Fruit fly (Drosophila melanogaster) whole organism, embryonic: ENCODE data around the gene CG4854.

ENCODE experiments used
- Adf1 ChIP-seq: fragments of 200-800 bp; sonication (Bioruptor generic); IDR thresholded peaks from 2 replicates; pipeline ENCODE4 v1.3.6; 2022; ENCODE audit warnings: missing biosample characterization, missing genetic modification characterization
- Asciz ChIP-seq: fragments of 200-800 bp; sonication (Bioruptor generic); optimal IDR thresholded peaks from 2 replicates; lab custom pipeline; 2017; ENCODE audit warnings: missing biosample characterization, mild to moderate bottlenecking, missing genetic modification characterization, missing genetic modification reagents
- CG10209 ChIP-seq: fragments of 200-800 bp; sonication (Bioruptor generic); optimal IDR thresholded peaks from 3 replicates; lab custom pipeline; 2017; ENCODE audit warnings: missing biosample characterization, mild to moderate bottlenecking, missing genetic modification characterization, missing genetic modification reagents
- CG10565 ChIP-seq: fragments of 200-800 bp; sonication (Bioruptor generic); optimal IDR thresholded peaks from 3 replicates; lab custom pipeline; 2016; ENCODE audit warnings: missing biosample characterization, mild to moderate bottlenecking, missing genetic modification characterization
- CG11398 ChIP-seq: fragments of 200-800 bp; sonication (Bioruptor generic); optimal IDR thresholded peaks from 2 replicates; lab custom pipeline; 2016; ENCODE audit warnings: missing biosample characterization, missing genetic modification characterization
- CG11695 ChIP-seq: fragments of 200-800 bp; sonication (Bioruptor generic); IDR thresholded peaks from 3 replicates; pipeline ENCODE4 v1.3.6; 2022; ENCODE audit warnings: missing biosample characterization, missing genetic modification characterization
- CG12391 ChIP-seq: fragments of 200-800 bp; sonication (Bioruptor generic); optimal IDR thresholded peaks from 3 replicates; lab custom pipeline; 2018; ENCODE audit warnings: missing biosample characterization, mild to moderate bottlenecking, missing genetic modification characterization, moderate library complexity
- CG18262 ChIP-seq: fragments of 200-800 bp; optimal IDR thresholded peaks from 3 replicates; lab custom pipeline; 2019; ENCODE audit warnings: missing biosample characterization, mild to moderate bottlenecking, missing genetic modification characterization, moderate library complexity
- CG1832 ChIP-seq: fragments of 200-800 bp; sonication (Bioruptor generic); optimal IDR thresholded peaks from 2 replicates; lab custom pipeline; 2017; ENCODE audit warnings: missing biosample characterization, mild to moderate bottlenecking, missing genetic modification characterization, inconsistent platforms
- CG31224 ChIP-seq: fragments of 200-800 bp; sonication (Bioruptor generic); IDR thresholded peaks from 2 replicates; pipeline ENCODE4 v1.3.6; 2022; ENCODE audit warnings: missing biosample characterization, missing genetic modification characterization
- CG3163 ChIP-seq: fragments of 200-800 bp; sonication (Bioruptor generic); optimal IDR thresholded peaks from 3 replicates; lab custom pipeline; 2016; ENCODE audit warnings: missing biosample characterization, missing genetic modification characterization
- CG33213 ChIP-seq: fragments of 200-800 bp; sonication (Bioruptor generic); optimal IDR thresholded peaks from 3 replicates; lab custom pipeline; 2016; ENCODE audit warnings: missing biosample characterization, missing genetic modification characterization
- CG3407 ChIP-seq: fragments of 200-800 bp; sonication (Bioruptor generic); optimal IDR thresholded peaks from 2 replicates; lab custom pipeline; 2018; ENCODE audit warnings: missing biosample characterization, mild to moderate bottlenecking, missing genetic modification characterization
- CG34224 ChIP-seq: fragments of 200-800 bp; sonication (Bioruptor generic); IDR thresholded peaks from 3 replicates; pipeline ENCODE4 v1.3.6; 2022; ENCODE audit warnings: missing biosample characterization, missing genetic modification characterization; ENCODE audit not compliant: partially characterized antibody
- CG42726 ChIP-seq: fragments of 200-800 bp; sonication (Bioruptor generic); IDR thresholded peaks from 2 replicates; pipeline ENCODE4 v1.3.6; 2022; ENCODE audit warnings: missing biosample characterization, missing genetic modification characterization; ENCODE audit not compliant: partially characterized antibody
- CG4282 ChIP-seq: fragments of 200-800 bp; sonication (Bioruptor generic); optimal IDR thresholded peaks from 2 replicates; lab custom pipeline; 2016; ENCODE audit warnings: missing biosample characterization, missing genetic modification characterization
- CG4617 ChIP-seq: fragments of 200-800 bp; sonication (Bioruptor generic); optimal IDR thresholded peaks from 3 replicates; lab custom pipeline; 2016; ENCODE audit warnings: missing biosample characterization, missing genetic modification characterization, borderline replicate concordance
- CG5180 ChIP-seq: fragments of 200-800 bp; sonication (Bioruptor generic); optimal IDR thresholded peaks from 3 replicates; lab custom pipeline; 2017; ENCODE audit warnings: missing biosample characterization, missing genetic modification characterization, mild to moderate bottlenecking, moderate library complexity, missing genetic modification reagents
- CG6272 ChIP-seq: fragments of 200-800 bp; sonication (Bioruptor generic); IDR thresholded peaks from 2 replicates; pipeline ENCODE4 v1.3.6; 2022; ENCODE audit warnings: missing biosample characterization, missing genetic modification characterization
- CG6654 ChIP-seq: fragments of 200-800 bp; sonication (Bioruptor generic); optimal IDR thresholded peaks from 2 replicates; lab custom pipeline; 2017; ENCODE audit warnings: missing biosample characterization, mild to moderate bottlenecking, missing genetic modification characterization
- CG7745 ChIP-seq: fragments of 200-800 bp; sonication (Bioruptor generic); optimal IDR thresholded peaks from 2 replicates; lab custom pipeline; 2018; ENCODE audit warnings: missing biosample characterization, mild to moderate bottlenecking, missing genetic modification characterization, moderate library complexity
- CG7786 ChIP-seq: fragments of 200-800 bp; sonication (Bioruptor generic); optimal IDR thresholded peaks from 2 replicates; lab custom pipeline; 2016; ENCODE audit warnings: missing biosample characterization, missing genetic modification characterization
- CG8388 ChIP-seq: fragments of 200-800 bp; sonication (Bioruptor generic); optimal IDR thresholded peaks from 2 replicates; lab custom pipeline; 2019; ENCODE audit warnings: missing biosample characterization, mild to moderate bottlenecking, missing genetic modification characterization, moderate library complexity
- CG9437 ChIP-seq: fragments of 200-800 bp; sonication (Bioruptor generic); optimal IDR thresholded peaks from 2 replicates; lab custom pipeline; 2018; ENCODE audit warnings: missing biosample characterization, mild to moderate bottlenecking, missing genetic modification characterization
- Dll ChIP-seq: fragments of 200-800 bp; sonication (Bioruptor generic); IDR thresholded peaks from 4 replicates; pipeline ENCODE4 v1.3.6; 2022; ENCODE audit warnings: missing biosample characterization, missing genetic modification characterization; ENCODE audit not compliant: partially characterized antibody
- Doc3 ChIP-seq: fragments of 200-800 bp; sonication (Bioruptor generic); IDR thresholded peaks from 3 replicates; pipeline ENCODE4 v1.3.6; 2022; ENCODE audit warnings: missing biosample characterization, missing genetic modification characterization; ENCODE audit not compliant: partially characterized antibody
- HLH54F ChIP-seq: fragments of 200-800 bp; sonication (Bioruptor generic); optimal IDR thresholded peaks from 3 replicates; lab custom pipeline; 2016; ENCODE audit warnings: missing biosample characterization, missing genetic modification characterization
- Hmx ChIP-seq: fragments of 200-800 bp; sonication (Bioruptor generic); optimal IDR thresholded peaks from 2 replicates; lab custom pipeline; 2016; ENCODE audit warnings: missing biosample characterization, missing genetic modification characterization
- Hr39 ChIP-seq: fragments of >200 bp; optimal IDR thresholded peaks from 2 replicates; lab custom pipeline; 2017
- Lim3 ChIP-seq: fragments of 200-800 bp; sonication (Bioruptor generic); IDR thresholded peaks from 2 replicates; pipeline ENCODE4 v1.3.6; 2022; ENCODE audit warnings: missing biosample characterization, missing genetic modification characterization
- MTF-1 ChIP-seq: fragments of 200-800 bp; sonication (Bioruptor generic); optimal IDR thresholded peaks from 2 replicates; lab custom pipeline; 2018; ENCODE audit warnings: missing biosample characterization, mild to moderate bottlenecking, missing genetic modification characterization, borderline replicate concordance
- Med ChIP-seq: fragments of 200-800 bp; sonication (Bioruptor generic); peaks from one replicate; lab custom pipeline; 2016; ENCODE audit warnings: missing biosample characterization, missing genetic modification characterization, mild to moderate bottlenecking, inconsistent platforms, moderate library complexity
- Mrtf ChIP-seq: fragments of 200-800 bp; sonication (Bioruptor generic); IDR thresholded peaks from 3 replicates; pipeline ENCODE4 v1.3.6; 2022; ENCODE audit warnings: missing biosample characterization, missing genetic modification characterization
- Neu2 ChIP-seq: fragments of 200-800 bp; sonication (Bioruptor generic); optimal IDR thresholded peaks from 3 replicates; lab custom pipeline; 2016; ENCODE audit warnings: missing biosample characterization, missing genetic modification characterization, borderline replicate concordance
- Sox102F ChIP-seq: fragments of 200-800 bp; sonication (Bioruptor generic); optimal IDR thresholded peaks from 2 replicates; lab custom pipeline; 2018; ENCODE audit warnings: missing biosample characterization, mild to moderate bottlenecking, missing genetic modification characterization, moderate library complexity
- Tbp ChIP-seq: fragments of >200 bp; optimal IDR thresholded peaks from 2 replicates; lab custom pipeline; 2018; ENCODE audit warnings: missing biosample characterization, missing genetic modification characterization
- aop ChIP-seq: fragments of 200-800 bp; sonication (Bioruptor generic); IDR thresholded peaks from 2 replicates; pipeline ENCODE4 v1.3.6; 2022; ENCODE audit warnings: missing biosample characterization, missing genetic modification characterization
- bab2 ChIP-seq: fragments of 200-800 bp; sonication (Bioruptor generic); optimal IDR thresholded peaks from 2 replicates; lab custom pipeline; 2016; ENCODE audit warnings: missing biosample characterization, missing genetic modification characterization
- caup ChIP-seq: fragments of 200-800 bp; sonication (Bioruptor generic); optimal IDR thresholded peaks from 3 replicates; lab custom pipeline; 2017; ENCODE audit warnings: missing biosample characterization, mild to moderate bottlenecking, missing genetic modification characterization, moderate library complexity; ENCODE audit not compliant: severe bottlenecking
- gcm ChIP-seq: fragments of 200-800 bp; sonication (Bioruptor generic); optimal IDR thresholded peaks from 2 replicates; lab custom pipeline; 2019; ENCODE audit warnings: missing biosample characterization, mild to moderate bottlenecking, missing genetic modification characterization, moderate library complexity
- hkb ChIP-seq, 2 experiments: fragments of 200-800 bp in 1 of 2; fragments of >200 bp in 1 of 2; sonication (Bioruptor generic) in 1 of 2; IDR thresholded peaks in 1 of 2; optimal IDR thresholded peaks in 1 of 2; 2 replicates each; pipeline versions ENCODE4 v1.3.6 to Lab custom; 2017 to 2022; ENCODE audit warnings: missing biosample characterization in 1 of 2, missing genetic modification characterization in 1 of 2
- inv ChIP-seq: fragments of 200-800 bp; sonication (Bioruptor generic); IDR thresholded peaks from 2 replicates; pipeline ENCODE4 v1.3.6; 2022; ENCODE audit warnings: missing biosample characterization, missing genetic modification characterization; ENCODE audit not compliant: partially characterized antibody
- kah ChIP-seq: fragments of 200-800 bp; sonication (Bioruptor generic); optimal IDR thresholded peaks from 2 replicates; lab custom pipeline; 2018; ENCODE audit warnings: missing biosample characterization, mild to moderate bottlenecking, missing genetic modification characterization
- salm ChIP-seq: fragments of 200-800 bp; sonication (Bioruptor generic); optimal IDR thresholded peaks from 2 replicates; lab custom pipeline; 2018; ENCODE audit warnings: missing biosample characterization, mild to moderate bottlenecking, missing genetic modification characterization
- sd ChIP-seq: fragments of 200-800 bp; sonication (Bioruptor generic); optimal IDR thresholded peaks from 3 replicates; lab custom pipeline; 2018; ENCODE audit warnings: missing biosample characterization, mild to moderate bottlenecking, missing genetic modification characterization, moderate library complexity
- sim ChIP-seq: fragments of 200-800 bp; sonication (Bioruptor generic); IDR thresholded peaks from 2 replicates; pipeline ENCODE4 v1.3.6; 2022; ENCODE audit warnings: missing biosample characterization, missing genetic modification characterization
- so ChIP-seq: fragments of 200-800 bp; sonication (Bioruptor generic); IDR thresholded peaks from 3 replicates; pipeline ENCODE4 v1.3.6; 2022; ENCODE audit warnings: missing biosample characterization, missing genetic modification characterization
- ssp ChIP-seq: fragments of 200-800 bp; sonication (Bioruptor generic); IDR thresholded peaks from 2 replicates; pipeline ENCODE4 v1.3.6; 2022; ENCODE audit warnings: missing biosample characterization, missing genetic modification characterization
- twi ChIP-seq: fragments of 200-800 bp; optimal IDR thresholded peaks from 2 replicates; lab custom pipeline; 2019; ENCODE audit warnings: missing biosample characterization, mild to moderate bottlenecking, missing genetic modification characterization, moderate library complexity

Gene CG4854

DNA sequence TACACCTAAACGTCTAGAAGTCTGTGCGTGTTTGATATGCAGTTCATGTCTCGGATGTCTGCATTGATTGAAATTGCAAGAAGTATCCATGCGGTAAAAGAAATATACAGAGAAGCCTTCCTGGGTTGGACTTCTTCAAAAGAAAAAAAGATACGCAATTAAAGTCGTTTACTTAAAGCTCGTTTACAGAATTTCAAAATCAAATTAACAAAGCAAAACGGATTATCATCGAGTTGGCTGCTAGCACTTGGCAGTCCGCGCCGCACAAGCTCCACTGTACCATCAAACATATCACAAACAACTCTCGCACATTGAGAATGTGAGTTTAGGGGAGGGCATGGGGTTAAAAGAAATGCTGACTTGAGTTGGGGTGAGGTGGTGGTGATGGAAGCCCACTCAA, 29.4 kb upstream of the CG4854 start (continued):
- TF ChIP-seq CG31224 (no peak), CG7786 (GFP tag; lab: Kevin White, UChicago) (peak; percentile 61), CG11398 (GFP tag; lab: Kevin White, UChicago) (peak; percentile 29), CG11695 (0 out of 3 replicates have a peak, but pooled peaks have one; percentile 12), salm (tag; lab: Kevin White, UChicago) (no peak), Neu2 (GFP tag; lab: Kevin White, UChicago) (no peak), CG4617 (peak; percentile 35), CG6272 (peak; percentile 50; the same call in 1 of the 2 replicates), CG34224 (GFP tag; lab: Robert Waterston, UW) (no peak), CG10565 (GFP tag; lab: Kevin White, UChicago) (no peak), CG5180 (GFP tag; lab: Kevin White, UChicago) (peak; percentile 51), Hr39 (no peak), CG3407 (GFP tag; lab: Kevin White, UChicago) (peak; percentile 73), inv (no peak), aop (GFP tag; lab: Robert Waterston, UW) (0 out of 2 replicates have a peak, but pooled peaks have one; percentile 32), kah (GFP tag; lab: Kevin White, UChicago) (peak; percentile 22), sim (GFP tag; lab: Robert Waterston, UW) (no peak), CG1832 (GFP tag; lab: Kevin White, UChicago) (no peak), sd (tag; lab: Kevin White, UChicago) (no peak), CG7745 (tag; lab: Kevin White, UChicago) (no peak), CG12391 (tag; lab: Kevin White, UChicago) (peak; percentile 77), CG9437 (GFP tag; lab: Kevin White, UChicago) (peak; percentile 46), Hmx (GFP tag; lab: Kevin White, UChicago) (no peak), bab2 (peak; percentile 56), MTF-1 (GFP tag; lab: Kevin White, UChicago) (no peak), CG42726 (GFP tag; lab: Robert Waterston, UW) (no peak), Dll (GFP tag; lab: Robert Waterston, UW) (no peak), CG6654 (GFP tag; lab: Kevin White, UChicago) (peak; percentile 27), Sox102F (peak; percentile 88), twi (tag; lab: Kevin White, UChicago) (peak; percentile 14), Doc3 (GFP tag; lab: Robert Waterston, UW) (no peak), CG18262 (tag; lab: Kevin White, UChicago) (peak; percentile 83), CG3163 (peak; percentile 49), HLH54F (peak; percentile 44), CG33213 (GFP tag; lab: Kevin White, UChicago) (peak; percentile 43), hkb (optimal IDR thresholded peaks at IDR 0.05; lab: Kevin White, UChicago) (no peak), hkb (GFP tag; IDR thresholded peaks at IDR 0.05; lab: Robert Waterston, UW) (peak; percentile 68), so (GFP tag; lab: Robert Waterston, UW) (peak; percentile 74), Asciz (peak; percentile 72), Tbp (GFP tag; lab: Kevin White, UChicago) (no peak), Adf1 (GFP tag; lab: Robert Waterston, UW) (no peak), CG8388 (GFP tag; lab: Kevin White, UChicago) (peak; percentile 71), Mrtf (GFP tag; lab: Robert Waterston, UW) (peak; percentile 74), Med (GFP tag; lab: Kevin White, UChicago) (peak; percentile 90), caup (GFP tag; lab: Kevin White, UChicago) (no peak), CG10209 (peak; percentile 62), CG4282 (GFP tag; lab: Kevin White, UChicago) (peak; percentile 7), gcm (GFP tag; lab: Kevin White, UChicago) (peak; percentile 61), ssp (GFP tag; lab: Robert Waterston, UW) (peak; percentile 67), Lim3 (no peak)
